Worm (Caenorhabditis elegans): Measurements from ENCODE around the gene fbxb-26.

The fbxb-26 gene

DNA sequence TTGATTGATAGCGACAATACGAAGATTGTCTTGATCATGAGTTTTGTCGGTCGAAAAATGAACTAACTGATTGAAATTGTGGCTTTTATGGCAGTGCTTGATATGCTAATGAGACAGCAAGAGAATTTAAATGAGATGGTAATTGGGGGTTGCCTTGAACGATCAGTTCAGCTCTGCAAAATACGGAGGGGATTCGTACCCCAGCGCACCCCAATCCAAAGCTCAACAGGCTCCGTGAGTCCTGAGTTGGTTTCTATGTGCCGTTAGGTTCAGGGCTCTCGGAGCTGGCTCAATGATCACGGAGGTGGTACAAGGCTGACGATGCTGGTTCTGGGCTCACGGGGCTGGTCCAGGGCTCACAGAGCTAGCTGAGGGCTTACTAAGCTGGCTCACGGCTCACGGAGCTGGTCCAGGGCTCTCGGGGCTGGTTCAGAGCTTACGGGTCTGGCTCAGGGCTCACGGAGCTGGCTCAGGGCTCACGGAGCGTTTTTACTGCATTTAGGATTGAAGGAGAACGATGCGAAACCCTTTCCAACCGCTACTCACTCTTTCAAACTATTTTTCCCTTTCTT lies 37.5 kb upstream of the fbxb-26 start, which contains the start of gene ZC204.6:
Gene ZC204.6, minus strand, starts transcription at position 51 of the 572 bp plus-strand sequence.
- no peak for TF ChIP-seq tra-1 (GFP tag; IDR thresholded peaks at IDR 0.05)
- no peak for TF ChIP-seq pha-4 (GFP tag; IDR thresholded peaks at IDR 0.05)
- TF ChIP-seq pha-4 (tag; optimal IDR thresholded peaks at IDR 0.05) = no peak
- no peak for TF ChIP-seq unc-62 (GFP tag; optimal IDR thresholded peaks at IDR 0.05 in 1 of 2)
- TF ChIP-seq unc-62 (tag; optimal IDR thresholded peaks at IDR 0.05) = no peak
- TF ChIP-seq zip-2 (tag; optimal IDR thresholded peaks at IDR 0.05) = no peak
- TF ChIP-seq egl-43 (GFP tag; IDR thresholded peaks at IDR 0.05) = 0 out of 2 replicates have a peak, but pooled peaks have one; percentile 27
- TF ChIP-seq zag-1 (tag; optimal IDR thresholded peaks at IDR 0.05) = no peak
- peak; percentile 42 for TF ChIP-seq aha-1 (tag)
- TF ChIP-seq snpc-1.2 (GFP tag; IDR thresholded peaks at IDR 0.05) = no peak
- peak; percentile 93 for TF ChIP-seq set-16 (GFP tag; IDR thresholded peaks at IDR 0.05)

DNA sequence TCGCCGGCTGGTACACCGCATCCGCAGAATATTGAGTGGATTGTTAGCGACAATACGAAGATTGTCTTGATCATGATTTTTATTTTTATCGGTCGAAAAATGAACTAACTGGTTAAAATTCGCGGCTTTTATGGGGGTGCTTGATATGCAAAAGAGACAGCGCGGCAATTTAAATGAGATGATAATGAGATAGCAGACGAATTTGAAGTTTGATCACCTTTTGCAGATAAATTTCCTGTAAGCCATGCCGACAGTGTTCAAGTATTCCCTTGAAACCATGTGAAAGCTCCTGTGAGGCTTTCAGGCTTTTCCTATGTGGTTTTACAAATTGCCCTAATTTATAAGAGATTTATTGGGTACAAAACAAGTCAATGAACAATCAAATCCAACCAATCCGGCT lies 36.1 kb upstream of the fbxb-26 start, which contains the start of gene ZC204.17:
Gene ZC204.17, minus strand, starts transcription at position 101 of the 400 bp plus-strand sequence.
- TF ChIP-seq Y48G9A.11 (GFP tag; IDR thresholded peaks at IDR 0.05) (no peak), lin-15B (tag; optimal IDR thresholded peaks at IDR 0.05) (no peak), fkh-10 (GFP tag; optimal IDR thresholded peaks at IDR 0.05) (no peak), php-3 (GFP tag; IDR thresholded peaks at IDR 0.05) (no peak), lsy-2 (tag; optimal IDR thresholded peaks at IDR 0.05) (no peak), zfp-3 (GFP tag; conservative IDR thresholded peaks at IDR 0.05) (no peak), lin-1 (GFP tag; IDR thresholded peaks at IDR 0.05) (no peak), unc-130 (GFP tag; optimal IDR thresholded peaks at IDR 0.05) (no peak), ceh-62 (tag; optimal IDR thresholded peaks at IDR 0.05) (no peak), nhr-76 (tag; optimal IDR thresholded peaks at IDR 0.05) (no peak)

DNA sequence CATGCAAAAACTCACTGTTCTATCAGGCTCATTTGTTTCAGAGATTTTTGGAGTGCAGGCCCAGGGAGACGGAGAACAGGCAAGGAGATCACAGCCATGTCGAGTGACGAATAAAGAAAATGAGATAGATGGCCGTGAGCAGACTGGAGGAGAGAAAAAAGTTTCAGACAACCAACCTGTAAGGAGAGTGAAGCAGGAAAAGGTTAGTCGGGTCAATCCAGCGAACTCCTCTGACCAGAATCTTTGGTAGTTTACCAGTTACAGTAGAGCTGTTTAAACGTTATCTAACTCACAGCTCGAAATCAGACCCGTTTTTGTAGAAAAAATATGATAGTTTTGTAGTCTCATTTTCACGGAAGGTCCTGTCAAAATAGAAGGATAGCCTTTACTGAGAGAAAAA lies 33.5 kb upstream of the fbxb-26 start, which contains the start of gene fbxb-21:
Gene fbxb-21, minus strand, starts transcription at position 101 of the 400 bp plus-strand sequence.
- no peak for TF ChIP-seq F44E2.7 (GFP tag; IDR thresholded peaks at IDR 0.05)
- no peak for TF ChIP-seq F26F4.8 (GFP tag; conservative IDR thresholded peaks at IDR 0.05)
- TF ChIP-seq ceh-62 (tag; optimal IDR thresholded peaks at IDR 0.05) = no peak
- no peak for TF ChIP-seq zfp-2 (tag; optimal IDR thresholded peaks at IDR 0.05)
- no peak for TF ChIP-seq saeg-2 (GFP tag; IDR thresholded peaks at IDR 0.05)
- no peak for TF ChIP-seq snpc-4 (tag; optimal IDR thresholded peaks at IDR 0.05)
- TF ChIP-seq ceh-82 (tag; optimal IDR thresholded peaks at IDR 0.05) = no peak
- TF ChIP-seq lin-39 (tag; optimal IDR thresholded peaks at IDR 0.05) = no peak
- TF ChIP-seq ama-1 (optimal IDR thresholded peaks at IDR 0.05) = no peak
- TF ChIP-seq F10B5.3 (tag; optimal IDR thresholded peaks at IDR 0.05) = no peak
- no peak for TF ChIP-seq unc-130 (GFP tag; optimal IDR thresholded peaks at IDR 0.05)
- no peak for TF ChIP-seq nhr-76 (tag; optimal IDR thresholded peaks at IDR 0.05)
- TF ChIP-seq fkh-10 (GFP tag; optimal IDR thresholded peaks at IDR 0.05) = no peak
- TF ChIP-seq madf-5 (GFP tag; IDR thresholded peaks at IDR 0.05) = no peak
- TF ChIP-seq ztf-11 (tag; optimal IDR thresholded peaks at IDR 0.05) = no peak
- TF ChIP-seq nhr-6 (tag; optimal IDR thresholded peaks at IDR 0.05) = no peak
- no peak for TF ChIP-seq spr-3 (GFP tag; optimal IDR thresholded peaks at IDR 0.05)
- no peak for TF ChIP-seq fos-1 (tag; optimal IDR thresholded peaks at IDR 0.05)
- no peak for TF ChIP-seq ctbp-1 (GFP tag; IDR thresholded peaks at IDR 0.05)

DNA sequence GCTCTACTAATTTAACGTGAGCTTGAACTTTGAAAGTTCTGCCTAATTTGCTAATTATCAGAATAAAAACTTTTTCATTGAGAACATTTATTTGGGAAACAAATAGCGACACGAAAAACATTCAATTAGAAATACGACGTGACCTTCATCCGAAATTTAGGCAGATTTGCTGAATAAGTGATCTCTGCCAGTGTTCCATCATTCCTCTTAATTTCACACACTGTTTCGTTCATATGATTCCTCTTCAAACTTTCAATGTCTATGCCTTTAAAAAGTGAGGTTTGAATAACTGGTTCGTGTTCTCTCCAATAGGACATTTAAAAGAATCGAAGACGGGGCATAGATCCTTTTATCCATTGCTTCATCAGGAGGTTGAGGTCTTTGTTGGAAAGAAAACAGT lies 31.8 kb upstream of the fbxb-26 start, which contains the start of gene fbxb-20:
Gene fbxb-20, minus strand, starts transcription at position 101 of the 400 bp plus-strand sequence.
- TF ChIP-seq fos-1 (tag; optimal IDR thresholded peaks at IDR 0.05) = no peak
- TF ChIP-seq nhr-11 (tag; optimal IDR thresholded peaks at IDR 0.05) = no peak
- no peak for TF ChIP-seq daf-19 (GFP tag; conservative IDR thresholded peaks at IDR 0.05)
- no peak for TF ChIP-seq dve-1 (tag; optimal IDR thresholded peaks at IDR 0.05; ENCODE audit: insufficient read depth)
